Worm (Caenorhabditis elegans): ENCODE measurements around the gene srh-282.

ce11 chrIV:275146-275545 is 1.9 kb upstream of the srh-282 start:
- TF ChIP-seq med-1 (GFP tag; optimal IDR thresholded peaks at IDR 0.05; ENCODE audit: insufficient read depth) (no peak), T22C8.4 (GFP tag; IDR thresholded peaks at IDR 0.05) (no peak), flt-1 (GFP tag; IDR thresholded peaks at IDR 0.05) (no peak), ztf-23 (GFP tag; IDR thresholded peaks at IDR 0.05) (no peak), tab-1 (GFP tag; IDR thresholded peaks at IDR 0.05) (no peak)
